Worm (Caenorhabditis elegans) whole organism, L1 larva: ENCODE data around the gene C55C3.8.
A peak's percentile ranks its signal among the peaks of the same experiment; 100 is the strongest.

ENCODE experiments used
- mdl-1 ChIP-seq, 2 experiments: fragments of 150-350 bp; optimal IDR thresholded peaks; 2 replicates each; lab custom pipeline; 2014 to 2017; ENCODE audit warnings: missing biosample characterization in 2 of 2, missing genetic modification characterization in 2 of 2, inconsistent platforms in 1 of 2
- rnt-1 ChIP-seq: sonication (generic microtip); optimal IDR thresholded peaks from 2 replicates; lab custom pipeline; 2016; ENCODE audit warnings: mild to moderate bottlenecking, missing genetic modification characterization, moderate library complexity, missing compliant biosample characterization

DNA sequence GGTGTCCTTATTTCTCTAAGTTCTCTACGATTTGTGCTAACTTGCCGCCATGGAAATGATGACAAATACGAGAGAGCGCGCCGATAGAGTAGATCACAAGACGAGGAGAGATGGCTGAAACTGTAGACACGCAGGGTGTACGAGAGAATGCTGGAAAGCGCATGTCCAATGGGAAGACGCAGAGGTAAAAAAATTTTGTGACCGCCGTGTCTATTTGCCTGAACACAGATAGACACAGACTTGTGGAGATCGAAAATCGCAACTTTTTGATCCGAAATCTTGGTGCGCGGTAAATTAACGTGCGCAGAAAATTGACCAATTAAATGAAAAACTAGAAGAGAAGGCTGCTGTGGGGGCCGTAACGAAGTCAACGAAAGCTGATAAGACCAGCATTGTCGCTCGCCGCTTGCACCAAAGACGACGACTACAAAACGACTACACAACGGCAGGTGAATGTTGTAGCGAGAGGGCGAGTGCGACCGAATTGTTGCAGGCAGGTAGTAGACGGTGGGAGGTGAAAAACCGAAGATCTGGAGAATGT is 33.6 kb upstream of the C55C3.8 start:
- TF ChIP-seq rnt-1 (tag; lab: Kevin White, UChicago) (peak; percentile 71), mdl-1 (tag; optimal IDR thresholded peaks at IDR 0.05; lab: Kevin White, UChicago) (peak in 1 of 2 experiments; percentile 82)
